Worm (Caenorhabditis elegans) whole organism, midembryonic: ENCODE results near the gene srz-96.

Experiments used
- T22C8.4 ChIP-seq: fragments of 200-800 bp; sonication (Bioruptor generic); IDR thresholded peaks from 2 replicates; pipeline ENCODE4 v1.3.6; 2022; ENCODE audit warnings: missing genetic modification characterization, missing compliant biosample characterization
- cog-1 ChIP-seq: sonication (generic microtip); optimal IDR thresholded peaks from 2 replicates; lab custom pipeline; 2016; ENCODE audit warnings: missing genetic modification characterization, missing compliant biosample characterization
- flt-1 ChIP-seq: fragments of 200-800 bp; sonication (Bioruptor generic); IDR thresholded peaks from 2 replicates; pipeline ENCODE4 v1.3.6; 2022; ENCODE audit warnings: missing genetic modification characterization, missing compliant biosample characterization
- klf-2 ChIP-seq: fragments of 200-800 bp; sonication (Bioruptor generic); conservative IDR thresholded peaks from 2 replicates; pipeline ENCODE4 v1.3.6; 2022; ENCODE audit warnings: missing genetic modification reagents, missing genetic modification characterization, missing compliant biosample characterization
- med-1 ChIP-seq: sonication (generic microtip); optimal IDR thresholded peaks from 2 replicates; lab custom pipeline; 2017; ENCODE audit warnings: missing genetic modification characterization, mild to moderate bottlenecking, missing compliant biosample characterization, antibody characterized with exemption, missing genetic modification reagents; ENCODE audit not compliant: insufficient read depth
- ref-1 ChIP-seq: fragments of 200-800 bp; sonication (Bioruptor generic); conservative IDR thresholded peaks from 2 replicates; pipeline ENCODE4 v1.3.6; 2022; ENCODE audit warnings: missing genetic modification reagents, missing genetic modification characterization, missing compliant biosample characterization
- tab-1 ChIP-seq: fragments of 200-800 bp; sonication (Bioruptor generic); IDR thresholded peaks from 2 replicates; pipeline ENCODE4 v1.3.6; 2022; ENCODE audit warnings: missing genetic modification characterization, missing compliant biosample characterization
- ztf-23 ChIP-seq: fragments of 200-800 bp; sonication (Bioruptor generic); IDR thresholded peaks from 2 replicates; pipeline ENCODE4 v1.3.6; 2022; ENCODE audit warnings: missing genetic modification reagents, missing genetic modification characterization, missing compliant biosample characterization
- ztf-29 ChIP-seq: fragments of 200-800 bp; sonication (Bioruptor generic); IDR thresholded peaks from 2 replicates; pipeline ENCODE4 v1.3.6; 2022; ENCODE audit warnings: missing genetic modification reagents, missing genetic modification characterization, missing compliant biosample characterization

Gene srz-96

ce11 chrV:17236345-17236744, 37.3 kb downstream of the srz-96 start, which contains the start of gene T19C9.10:
Gene T19C9.10, plus strand, starts transcription at chrV:17236592.
- TF ChIP-seq tab-1 (GFP tag; lab: Robert Waterston, UW) (no peak), med-1 (GFP tag; lab: Kevin White, UChicago) (no peak), T22C8.4 (GFP tag; lab: Robert Waterston, UW) (no peak), cog-1 (no peak), klf-2 (no peak), ref-1 (no peak), ztf-29 (no peak), flt-1 (GFP tag; lab: Robert Waterston, UW) (no peak), ztf-23 (GFP tag; lab: Robert Waterston, UW) (no peak)

- TF ChIP-seq ztf-29 (no peak), cog-1 (no peak), klf-2 (no peak), T22C8.4 (GFP tag; lab: Robert Waterston, UW) (no peak), ref-1 (no peak), flt-1 (GFP tag; lab: Robert Waterston, UW) (no peak)
Observed at ce11 chrV:17238799-17239198, 39.8 kb downstream of the srz-96 start, which contains the start of gene T19C9.8. Gene T19C9.8, plus strand, starts transcription at chrV:17239097.

- TF ChIP-seq T22C8.4 (GFP tag; lab: Robert Waterston, UW) (no peak), ztf-29 (no peak), med-1 (GFP tag; lab: Kevin White, UChicago) (no peak), ref-1 (no peak), ztf-23 (GFP tag; lab: Robert Waterston, UW) (no peak), klf-2 (no peak), flt-1 (GFP tag; lab: Robert Waterston, UW) (no peak), cog-1 (no peak)
Observed at ce11 chrV:17240579-17241277, 41.7 kb downstream of the srz-96 start.

- TF ChIP-seq T22C8.4 (GFP tag; lab: Robert Waterston, UW) (no peak), ztf-23 (GFP tag; lab: Robert Waterston, UW) (no peak), cog-1 (no peak)
Observed at ce11 chrV:17241278-17241661, 42.2 kb downstream of the srz-96 start.

- no peak for TF ChIP-seq ztf-29
- TF ChIP-seq ztf-23 (GFP tag; lab: Robert Waterston, UW), result no peak
- TF ChIP-seq ref-1, result no peak
- TF ChIP-seq cog-1, result no peak
- TF ChIP-seq T22C8.4 (GFP tag; lab: Robert Waterston, UW), result no peak
- TF ChIP-seq med-1 (GFP tag; lab: Kevin White, UChicago), result no peak
- TF ChIP-seq flt-1 (GFP tag; lab: Robert Waterston, UW), result no peak
- no peak for TF ChIP-seq klf-2
- TF ChIP-seq tab-1 (GFP tag; lab: Robert Waterston, UW), result no peak
Observed at ce11 chrV:17242552-17242951, 43.5 kb downstream of the srz-96 start, which contains the start of gene Y68A4B.3. Gene Y68A4B.3, minus strand, starts transcription at chrV:17242652.

ce11 chrV:17243016-17243415, 44.0 kb downstream of the srz-96 start:
- TF ChIP-seq ztf-23 (GFP tag; lab: Robert Waterston, UW), result no peak
- no peak for TF ChIP-seq flt-1 (GFP tag; lab: Robert Waterston, UW)
- TF ChIP-seq klf-2, result no peak
- TF ChIP-seq med-1 (GFP tag; lab: Kevin White, UChicago), result no peak
- no peak for TF ChIP-seq tab-1 (GFP tag; lab: Robert Waterston, UW)
- no peak for TF ChIP-seq ztf-29
- no peak for TF ChIP-seq T22C8.4 (GFP tag; lab: Robert Waterston, UW)
- no peak for TF ChIP-seq ref-1

ce11 chrV:17245406-17245805, 46.4 kb downstream of the srz-96 start, which contains the start of gene clec-242:
Gene clec-242, minus strand, starts transcription at chrV:17245506.
- no peak for TF ChIP-seq flt-1 (GFP tag; lab: Robert Waterston, UW)
- TF ChIP-seq cog-1, result no peak
- TF ChIP-seq ztf-29, result no peak
- TF ChIP-seq med-1 (GFP tag; lab: Kevin White, UChicago), result no peak
- no peak for TF ChIP-seq ref-1
- no peak for TF ChIP-seq klf-2
- no peak for TF ChIP-seq ztf-23 (GFP tag; lab: Robert Waterston, UW)
- no peak for TF ChIP-seq T22C8.4 (GFP tag; lab: Robert Waterston, UW)
- no peak for TF ChIP-seq tab-1 (GFP tag; lab: Robert Waterston, UW)

ce11 chrV:17248915-17249314, 49.9 kb downstream of the srz-96 start, which contains the start of gene clec-243:
Gene clec-243, minus strand, starts transcription at chrV:17249015.
- TF ChIP-seq ztf-23 (GFP tag; lab: Robert Waterston, UW) (no peak), med-1 (GFP tag; lab: Kevin White, UChicago) (no peak), cog-1 (no peak), flt-1 (GFP tag; lab: Robert Waterston, UW) (no peak), tab-1 (GFP tag; lab: Robert Waterston, UW) (no peak), ref-1 (no peak), T22C8.4 (GFP tag; lab: Robert Waterston, UW) (no peak), klf-2 (no peak), ztf-29 (no peak)
